Fruit fly (Drosophila melanogaster) whole organism, prepupa: ENCODE measurements around the gene CG10195.

Experiments
- Blimp-1 ChIP-seq: fragments of 200-800 bp; sonication (Bioruptor generic); optimal IDR thresholded peaks from 3 replicates; lab custom pipeline; 2017; ENCODE audit warnings: missing biosample characterization, missing genetic modification characterization, mild to moderate bottlenecking, moderate library complexity, missing genetic modification reagents
- CG15336 ChIP-seq: fragments of 200-800 bp; sonication (Bioruptor generic); IDR thresholded peaks from 2 replicates; pipeline ENCODE4 v1.3.6; 2022; ENCODE audit warnings: missing biosample characterization, missing genetic modification characterization
- CG16779 ChIP-seq: fragments of 200-800 bp; sonication (Bioruptor generic); optimal IDR thresholded peaks from 3 replicates; lab custom pipeline; 2017; ENCODE audit warnings: missing biosample characterization, mild to moderate bottlenecking, missing genetic modification characterization
- CG8632 ChIP-seq: fragments of 200-800 bp; sonication (Bioruptor generic); optimal IDR thresholded peaks from 3 replicates; lab custom pipeline; 2016; ENCODE audit warnings: missing biosample characterization, missing genetic modification characterization
- Ets96B ChIP-seq: fragments of 200-800 bp; optimal IDR thresholded peaks from 2 replicates; lab custom pipeline; 2019; ENCODE audit warnings: missing biosample characterization, mild to moderate bottlenecking, missing genetic modification characterization, moderate library complexity
- Gug ChIP-seq: fragments of 200-800 bp; sonication (Bioruptor generic); IDR thresholded peaks from 2 replicates; pipeline ENCODE4 v1.3.6; 2022; ENCODE audit warnings: missing biosample characterization, missing genetic modification characterization
- Sox15 ChIP-seq: fragments of 200-800 bp; sonication (Bioruptor generic); optimal IDR thresholded peaks from 3 replicates; lab custom pipeline; 2016; ENCODE audit warnings: missing biosample characterization, missing genetic modification characterization
- achi ChIP-seq: fragments of 200-800 bp; sonication (Bioruptor generic); optimal IDR thresholded peaks from 3 replicates; lab custom pipeline; 2016; ENCODE audit warnings: missing biosample characterization, missing genetic modification characterization
- esn ChIP-seq: fragments of 200-800 bp; sonication (Bioruptor generic); optimal IDR thresholded peaks from 2 replicates; lab custom pipeline; 2016; ENCODE audit warnings: missing biosample characterization, mild to moderate bottlenecking, missing genetic modification characterization, moderate library complexity
- spab ChIP-seq: fragments of 200-800 bp; sonication (Bioruptor generic); optimal IDR thresholded peaks from 2 replicates; lab custom pipeline; 2017; ENCODE audit warnings: missing biosample characterization, mild to moderate bottlenecking, missing genetic modification characterization, missing genetic modification reagents

DNA sequence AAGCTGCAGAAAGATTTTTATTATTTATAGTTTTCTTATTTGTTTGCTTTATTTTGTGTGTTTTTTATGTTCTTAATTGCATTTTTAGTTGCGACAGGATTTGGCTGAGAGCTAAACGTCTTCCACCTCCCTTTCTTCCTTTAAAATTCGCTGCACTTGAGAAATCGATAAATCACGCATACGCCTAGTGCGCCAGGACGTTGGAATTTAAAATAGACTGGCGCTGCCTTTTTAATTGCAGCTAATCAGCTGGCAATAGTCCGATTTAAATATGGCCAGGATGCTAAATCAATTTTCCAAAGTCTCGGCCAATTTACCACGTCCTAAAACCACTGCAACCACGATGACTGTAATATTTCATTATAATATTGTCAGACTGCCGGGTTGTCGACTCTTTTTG, 42.3 kb upstream of the CG10195 start:
- TF ChIP-seq Gug (GFP tag; lab: Robert Waterston, UW) (no peak), CG16779 (tag; lab: Kevin White, UChicago) (no peak), achi (no peak), spab (no peak), Sox15 (GFP tag; lab: Kevin White, UChicago) (no peak), CG15336 (GFP tag; lab: Robert Waterston, UW) (no peak), CG8632 (GFP tag; lab: Kevin White, UChicago) (no peak), Ets96B (tag; lab: Kevin White, UChicago) (no peak), esn (no peak), Blimp-1 (GFP tag; lab: Kevin White, UChicago) (no peak)
